Worm (Caenorhabditis elegans) whole organism, L1 larva: ENCODE measurements around the gene lars-1.

Source experiments
- C04F5.9 ChIP-seq: sonication (generic microtip); optimal IDR thresholded peaks from 2 replicates; lab custom pipeline; 2016; ENCODE audit warnings: missing genetic modification characterization, missing compliant biosample characterization
- F16B12.6 ChIP-seq: fragments of 150-350 bp; optimal IDR thresholded peaks from 2 replicates; lab custom pipeline; 2014; ENCODE audit warnings: missing biosample characterization, missing genetic modification characterization
- ama-1 ChIP-seq: fragments of 150-350 bp; optimal IDR thresholded peaks from 2 replicates; lab custom pipeline; 2014
- ceh-90 ChIP-seq: sonication (generic microtip); optimal IDR thresholded peaks from 2 replicates; lab custom pipeline; 2016; ENCODE audit warnings: missing genetic modification characterization, missing compliant biosample characterization
- ces-1 ChIP-seq: fragments of 150-350 bp; optimal IDR thresholded peaks from 2 replicates; lab custom pipeline; 2014; ENCODE audit warnings: missing biosample characterization, missing genetic modification reagents, missing genetic modification characterization
- dpl-1 ChIP-seq, 3 experiments: fragments of 150-350 bp in 2 of 3; sonication (generic microtip) in 1 of 3; optimal IDR thresholded peaks; 2 replicates each; lab custom pipeline; 2014 to 2017; ENCODE audit warnings: missing biosample characterization in 3 of 3, missing genetic modification characterization in 3 of 3, missing genetic modification reagents in 3 of 3
- dsc-1 ChIP-seq: sonication (generic microtip); optimal IDR thresholded peaks from 2 replicates; lab custom pipeline; 2016; ENCODE audit warnings: mild to moderate bottlenecking, missing genetic modification characterization, missing compliant biosample characterization
- efl-1 ChIP-seq, 4 experiments: fragments of 150-350 bp; optimal IDR thresholded peaks in 3 of 4; peaks in 1 of 4; 1 replicate in 1 of 4; 2 replicates in 3 of 4; lab custom pipeline; 2014; ENCODE audit warnings: missing biosample characterization in 2 of 4, missing genetic modification characterization in 2 of 4, missing genetic modification reagents in 2 of 4
- egl-27 ChIP-seq, 2 experiments: fragments of 150-350 bp in 1 of 2; sonication (generic microtip); optimal IDR thresholded peaks; 3 replicates each; lab custom pipeline; 2017 to 2018; ENCODE audit warnings: missing biosample characterization in 2 of 2, missing genetic modification characterization in 2 of 2, missing genetic modification reagents in 2 of 2
- elt-2 ChIP-seq: sonication (generic microtip); optimal IDR thresholded peaks from 2 replicates; lab custom pipeline; 2016; ENCODE audit warnings: missing genetic modification characterization, mild to moderate bottlenecking, inconsistent platforms, missing compliant biosample characterization, missing genetic modification reagents
- elt-3 ChIP-seq, 6 experiments: fragments of 150-350 bp in 1 of 6; sonication (generic microtip); optimal IDR thresholded peaks; 2 replicates each; lab custom pipeline; 2017 to 2018; ENCODE audit warnings: missing biosample characterization in 6 of 6, missing genetic modification characterization in 6 of 6, inconsistent platforms in 1 of 6
- ets-5 ChIP-seq: fragments of 200-800 bp; sonication (Bioruptor generic); IDR thresholded peaks from 2 replicates; pipeline ENCODE4 v1.3.6; 2022; ENCODE audit warnings: missing genetic modification characterization, missing compliant biosample characterization
- fkh-4 ChIP-seq: sonication (generic microtip); optimal IDR thresholded peaks from 2 replicates; lab custom pipeline; 2016; ENCODE audit warnings: missing compliant biosample characterization, missing genetic modification characterization, borderline replicate concordance
- fkh-8 ChIP-seq: sonication (generic microtip); optimal IDR thresholded peaks from 2 replicates; lab custom pipeline; 2016; ENCODE audit warnings: mild to moderate bottlenecking, missing genetic modification characterization, missing compliant biosample characterization
- hlh-4 ChIP-seq: sonication (generic microtip); optimal IDR thresholded peaks from 2 replicates; lab custom pipeline; 2016; ENCODE audit warnings: mild to moderate bottlenecking, missing genetic modification characterization, missing compliant biosample characterization
- jun-1 ChIP-seq: fragments of 150-350 bp; optimal IDR thresholded peaks from 2 replicates; lab custom pipeline; 2014; ENCODE audit warnings: missing biosample characterization, missing genetic modification reagents, missing genetic modification characterization
- lin-13 ChIP-seq: fragments of 150-350 bp; optimal IDR thresholded peaks from 2 replicates; lab custom pipeline; 2014; ENCODE audit warnings: missing biosample characterization, missing genetic modification reagents, missing genetic modification characterization
- lin-14 ChIP-seq: fragments of 200-800 bp; sonication (Bioruptor generic); optimal IDR thresholded peaks from 2 replicates; lab custom pipeline; 2018; ENCODE audit warnings: mild to moderate bottlenecking, missing genetic modification characterization, moderate library complexity, missing compliant biosample characterization
- lin-39 ChIP-seq: fragments of 150-350 bp; optimal IDR thresholded peaks from 2 replicates; lab custom pipeline; 2014; ENCODE audit warnings: missing biosample characterization, missing genetic modification reagents, missing genetic modification characterization
- nhr-11 ChIP-seq: fragments of 150-350 bp; optimal IDR thresholded peaks from 2 replicates; lab custom pipeline; 2014; ENCODE audit warnings: missing biosample characterization, missing genetic modification characterization
- nhr-19 ChIP-seq: fragments of 200-800 bp; sonication (Bioruptor generic); conservative IDR thresholded peaks from 2 replicates; pipeline ENCODE4 v1.3.6; 2022; ENCODE audit warnings: missing genetic modification characterization, missing compliant biosample characterization
- nhr-47 ChIP-seq: sonication (generic microtip); optimal IDR thresholded peaks from 2 replicates; lab custom pipeline; 2016; ENCODE audit warnings: mild to moderate bottlenecking, missing genetic modification characterization, moderate library complexity, missing compliant biosample characterization
- nhr-71 ChIP-seq: sonication (generic microtip); optimal IDR thresholded peaks from 2 replicates; lab custom pipeline; 2016; ENCODE audit warnings: mild to moderate bottlenecking, missing genetic modification characterization, moderate library complexity, missing compliant biosample characterization
- nhr-76 ChIP-seq: sonication (generic microtip); optimal IDR thresholded peaks from 2 replicates; lab custom pipeline; 2017; ENCODE audit warnings: missing biosample characterization, missing genetic modification characterization
- nhr-84 ChIP-seq: sonication (generic microtip); optimal IDR thresholded peaks from 2 replicates; lab custom pipeline; 2017; ENCODE audit warnings: missing biosample characterization, missing genetic modification characterization
- nhr-85 ChIP-seq: sonication (generic microtip); peaks from one replicate; lab custom pipeline; 2016; ENCODE audit warnings: missing genetic modification characterization, inconsistent platforms, missing compliant biosample characterization
- pag-3 ChIP-seq: sonication (generic microtip); optimal IDR thresholded peaks from 2 replicates; lab custom pipeline; 2017; ENCODE audit warnings: missing genetic modification characterization, mild to moderate bottlenecking, missing compliant biosample characterization, antibody characterized with exemption, borderline replicate concordance; ENCODE audit not compliant: insufficient read depth
- pax-3 ChIP-seq: fragments of 200-800 bp; sonication (Bioruptor generic); optimal IDR thresholded peaks from 2 replicates; lab custom pipeline; 2018; ENCODE audit warnings: mild to moderate bottlenecking, missing genetic modification characterization, moderate library complexity, missing compliant biosample characterization
- pqm-1 ChIP-seq: sonication (generic microtip); optimal IDR thresholded peaks from 3 replicates; lab custom pipeline; 2017; ENCODE audit warnings: missing biosample characterization, missing genetic modification characterization
- snu-23 ChIP-seq: sonication (generic microtip); optimal IDR thresholded peaks from 2 replicates; lab custom pipeline; 2016; ENCODE audit warnings: missing genetic modification characterization, missing compliant biosample characterization
- sox-4 ChIP-seq: sonication (generic microtip); optimal IDR thresholded peaks from 2 replicates; lab custom pipeline; 2016; ENCODE audit warnings: missing genetic modification characterization, missing compliant biosample characterization
- sup-37 ChIP-seq: fragments of 200-800 bp; sonication (Bioruptor generic); optimal IDR thresholded peaks from 2 replicates; lab custom pipeline; 2018; ENCODE audit warnings: mild to moderate bottlenecking, missing genetic modification characterization, missing compliant biosample characterization
- tbx-2 ChIP-seq: sonication (generic microtip); optimal IDR thresholded peaks from 2 replicates; lab custom pipeline; 2016; ENCODE audit warnings: missing genetic modification characterization, missing compliant biosample characterization
- tlp-1 ChIP-seq: fragments of 150-350 bp; optimal IDR thresholded peaks from 2 replicates; lab custom pipeline; 2014; ENCODE audit warnings: missing biosample characterization, missing genetic modification characterization
- unc-30 ChIP-seq: sonication (generic microtip); optimal IDR thresholded peaks from 2 replicates; lab custom pipeline; 2017; ENCODE audit warnings: missing biosample characterization, missing genetic modification characterization
- unc-86 ChIP-seq: sonication (generic microtip); optimal IDR thresholded peaks from 2 replicates; lab custom pipeline; 2016; ENCODE audit warnings: missing genetic modification characterization, missing compliant biosample characterization
- unc-98 ChIP-seq: fragments of 200-800 bp; sonication (Bioruptor generic); IDR thresholded peaks from 2 replicates; pipeline ENCODE4 v1.3.6; 2022; ENCODE audit warnings: missing genetic modification characterization, missing compliant biosample characterization
- zag-1 ChIP-seq: fragments of 150-350 bp; optimal IDR thresholded peaks from 2 replicates; lab custom pipeline; 2014; ENCODE audit warnings: missing biosample characterization, missing genetic modification characterization
- ztf-4 ChIP-seq: fragments of 150-350 bp; optimal IDR thresholded peaks from 2 replicates; lab custom pipeline; 2014; ENCODE audit warnings: missing biosample characterization, missing genetic modification characterization

The lars-1 gene

ce11 chrIII:4223668-4224127 lies 37.1 kb upstream of the lars-1 start (continued):
- TF ChIP-seq pag-3 (tag; lab: Kevin White, UChicago) (peak; percentile 64), ama-1 (no peak), unc-86 (peak; percentile 87), snu-23 (GFP tag; lab: Kevin White, UChicago) (peak; percentile 95), nhr-76 (no peak), lin-39 (peak; percentile 38), nhr-19 (GFP tag; lab: Robert Waterston, UW) (peak; percentile 78), F16B12.6 (tag; lab: Kevin White, UChicago) (peak; percentile 15), ceh-90 (tag; lab: Kevin White, UChicago) (no peak), sup-37 (GFP tag; lab: Kevin White, UChicago) (peak; percentile 37), elt-2 (tag; lab: Kevin White, UChicago) (peak; percentile 65)

ce11 chrIII:4221527-4221926 lies 34.9 kb upstream of the lars-1 start:
- TF ChIP-seq lin-14 (GFP tag; lab: Kevin White, UChicago) (peak; percentile 45), efl-1 (optimal IDR thresholded peaks at IDR 0.05; lab: Kevin White, UChicago) (no peak), efl-1 (GFP tag; optimal IDR thresholded peaks at IDR 0.05 in 1 of 2; lab: Kevin White, UChicago) (peak in 1 of 2 experiments; percentile 21), nhr-84 (no peak), ces-1 (GFP tag; lab: Kevin White, UChicago) (no peak), tlp-1 (tag; lab: Kevin White, UChicago) (no peak)
- TF ChIP-seq, all 84 proteins: peak for 2

ce11 chrIII:4220864-4221263 lies 34.3 kb upstream of the lars-1 start:
- peak; percentile 79 for TF ChIP-seq dsc-1 (tag; lab: Kevin White, UChicago)
- no peak for TF ChIP-seq C04F5.9 (tag; lab: Kevin White, UChicago)
- peak; percentile 90 for TF ChIP-seq fkh-8 (tag; lab: Kevin White, UChicago)
- no peak for TF ChIP-seq jun-1 (tag; lab: Kevin White, UChicago)
- peak; percentile 70 for TF ChIP-seq pax-3
- no peak for TF ChIP-seq nhr-11
- TF ChIP-seq nhr-71: peak; percentile 61
- TF ChIP-seq pqm-1 (tag; lab: Kevin White, UChicago): no peak
- TF ChIP-seq hlh-4: peak; percentile 2
- peak; percentile 60 for TF ChIP-seq nhr-47 (tag; lab: Kevin White, UChicago)
- TF ChIP-seq ztf-4 (tag; lab: Kevin White, UChicago): peak; percentile 24
- peak; percentile 20 for TF ChIP-seq sox-4

- TF ChIP-seq lin-14 (GFP tag; lab: Kevin White, UChicago) (no peak), tlp-1 (tag; lab: Kevin White, UChicago) (no peak), snu-23 (GFP tag; lab: Kevin White, UChicago) (no peak), lin-13 (GFP tag; lab: Kevin White, UChicago) (no peak), elt-3 (tag; optimal IDR thresholded peaks at IDR 0.05; lab: Kevin White, UChicago) (no peak), nhr-85 (tag; lab: Kevin White, UChicago) (no peak), fkh-4 (tag; lab: Kevin White, UChicago) (no peak), ama-1 (no peak), ets-5 (GFP tag; lab: Robert Waterston, UW) (no peak), egl-27 (tag; optimal IDR thresholded peaks at IDR 0.05; lab: Kevin White, UChicago) (no peak), C04F5.9 (tag; lab: Kevin White, UChicago) (no peak), unc-98 (GFP tag; lab: Robert Waterston, UW) (no peak), sox-4 (no peak), zag-1 (tag; lab: Kevin White, UChicago) (no peak), dpl-1 (GFP tag; optimal IDR thresholded peaks at IDR 0.05; lab: Kevin White, UChicago) (no peak), unc-30 (tag; lab: Kevin White, UChicago) (no peak), tbx-2 (tag; lab: Kevin White, UChicago) (no peak)
- TF ChIP-seq, all 84 proteins: peak for 0
Measured at ce11 chrIII:4210661-4211060, 24.1 kb upstream of the lars-1 start.
